Worm (Caenorhabditis elegans): Measurements from ENCODE around the gene oac-50.

Gene oac-50

DNA sequence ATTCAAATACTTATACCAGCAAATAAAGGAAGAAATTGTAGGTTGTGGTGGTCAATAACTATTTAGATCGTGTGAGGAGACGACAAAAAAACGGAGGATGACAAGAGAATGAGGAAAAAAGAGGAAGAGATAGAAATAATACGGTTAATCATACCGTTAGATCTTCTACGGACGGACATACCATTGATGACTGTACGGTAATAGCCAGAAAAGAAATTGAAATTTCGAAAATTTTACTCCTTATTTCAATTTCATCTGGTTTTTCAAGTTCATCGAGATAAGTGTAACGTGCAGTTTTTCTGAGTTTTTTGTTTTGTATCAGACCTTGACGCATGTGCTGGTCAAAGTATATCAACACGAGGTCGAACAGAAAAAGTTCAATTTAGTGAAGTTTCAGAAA, 7.4 kb downstream of the oac-50 start:
- TF ChIP-seq spr-3 (GFP tag; optimal IDR thresholded peaks at IDR 0.05) (no peak), unc-62 (GFP tag; optimal IDR thresholded peaks at IDR 0.05 in 1 of 2) (peak in 1 of 2 experiments; percentile 13), unc-62 (tag; optimal IDR thresholded peaks at IDR 0.05) (no peak), tra-1 (GFP tag; IDR thresholded peaks at IDR 0.05) (no peak), Y75B8A.6 (GFP tag; IDR thresholded peaks at IDR 0.05) (no peak)

DNA sequence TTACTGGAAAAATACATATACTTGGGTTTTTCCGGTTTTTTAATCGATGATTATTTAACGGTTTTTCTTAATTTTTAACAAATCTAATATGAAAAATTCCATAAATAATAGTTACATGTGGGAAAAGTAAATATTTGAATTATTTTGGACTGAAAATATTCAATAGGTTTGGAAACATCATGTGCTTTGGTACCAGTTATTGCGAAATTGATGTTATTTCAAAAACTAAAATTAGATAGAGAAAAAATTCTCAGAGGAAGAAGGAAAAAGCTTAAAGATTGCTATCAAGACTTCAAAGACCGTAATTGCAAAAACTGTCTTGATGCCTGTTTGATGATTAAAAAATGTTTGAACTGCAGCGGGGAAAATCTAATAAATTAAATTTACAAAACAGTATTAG, 8.3 kb downstream of the oac-50 start:
- TF ChIP-seq ceh-62 (tag; optimal IDR thresholded peaks at IDR 0.05) (no peak), unc-62 (GFP tag; optimal IDR thresholded peaks at IDR 0.05 in 1 of 2) (peak in 1 of 2 experiments; percentile 70), unc-62 (tag; optimal IDR thresholded peaks at IDR 0.05) (no peak), lim-7 (GFP tag; IDR thresholded peaks at IDR 0.05) (no peak), F37D6.2 (tag; optimal IDR thresholded peaks at IDR 0.05) (no peak)

DNA sequence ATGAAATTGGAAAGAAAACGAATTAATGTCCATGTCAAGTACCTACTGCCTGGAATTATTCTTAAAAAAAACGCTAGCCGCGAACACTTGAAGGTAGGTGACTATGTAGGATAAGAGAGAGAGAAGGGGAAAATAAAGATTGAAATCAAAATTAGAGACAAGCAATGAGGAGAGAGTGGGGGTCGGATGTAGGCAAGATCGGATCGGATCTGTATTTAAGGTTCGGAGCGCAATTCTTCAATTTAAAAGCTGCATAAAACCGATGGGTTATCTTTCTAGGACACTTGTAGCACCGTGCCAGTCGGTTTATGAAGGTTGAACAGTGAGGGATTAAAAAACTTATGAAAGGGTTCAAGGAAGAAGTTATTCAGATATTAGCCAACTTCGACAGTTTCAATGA, 10.2 kb downstream of the oac-50 start:
- TF ChIP-seq ZK546.5 (tag; optimal IDR thresholded peaks at IDR 0.05) (no peak), aha-1 (tag) (no peak), nhr-76 (tag; optimal IDR thresholded peaks at IDR 0.05) (no peak), pqm-1 (tag; optimal IDR thresholded peaks at IDR 0.05) (no peak), sdz-12 (GFP tag; optimal IDR thresholded peaks at IDR 0.05) (no peak), nhr-28 (tag; optimal IDR thresholded peaks at IDR 0.05) (no peak), pha-4 (GFP tag; IDR thresholded peaks at IDR 0.05) (no peak), pha-4 (tag; optimal IDR thresholded peaks at IDR 0.05) (no peak)

DNA sequence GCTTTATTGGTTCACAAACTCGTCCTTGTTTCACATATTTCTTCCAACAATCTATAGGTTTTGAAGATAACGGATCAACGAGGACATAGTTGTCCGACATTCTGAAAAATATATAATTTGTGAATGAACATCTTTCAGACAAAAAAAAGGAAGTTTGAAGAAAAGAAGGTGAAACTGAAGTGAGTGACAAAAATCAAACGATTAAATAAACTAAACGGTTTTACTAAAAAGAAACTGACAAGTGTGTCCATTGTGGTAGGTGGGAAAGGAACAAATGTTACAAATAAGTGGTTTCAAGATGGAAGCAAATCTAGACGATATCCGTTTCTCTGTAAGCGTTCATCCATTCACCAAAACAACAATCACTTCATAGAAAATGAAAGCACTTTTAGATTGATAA, 11.0 kb downstream of the oac-50 start, which contains the start of gene C25E10.12:
TSS of gene C25E10.12 (minus strand) at position 101 of the 400 bp plus-strand sequence.
- TF ChIP-seq mep-1 (tag; optimal IDR thresholded peaks at IDR 0.05) (no peak), ZK546.5 (tag; optimal IDR thresholded peaks at IDR 0.05) (no peak), nhr-41 (GFP tag; IDR thresholded peaks at IDR 0.05) (no peak), saeg-2 (GFP tag; IDR thresholded peaks at IDR 0.05) (no peak), D1046.2 (GFP tag; IDR thresholded peaks at IDR 0.05) (no peak), unc-62 (GFP tag; optimal IDR thresholded peaks at IDR 0.05 in 1 of 2) (no peak), unc-62 (tag; optimal IDR thresholded peaks at IDR 0.05) (no peak), nhr-28 (tag; optimal IDR thresholded peaks at IDR 0.05) (no peak), nhr-11 (tag; optimal IDR thresholded peaks at IDR 0.05) (no peak), dmd-9 (GFP tag; IDR thresholded peaks at IDR 0.05) (no peak), ama-1 (optimal IDR thresholded peaks at IDR 0.05) (no peak), mdt-29 (GFP tag; IDR thresholded peaks at IDR 0.05) (no peak), egl-43 (GFP tag; IDR thresholded peaks at IDR 0.05) (no peak), lsy-2 (tag; optimal IDR thresholded peaks at IDR 0.05) (no peak), fkh-10 (GFP tag; optimal IDR thresholded peaks at IDR 0.05) (no peak), madf-9 (GFP tag; conservative IDR thresholded peaks at IDR 0.05) (no peak), hmg-1.1 (GFP tag; IDR thresholded peaks at IDR 0.05) (no peak)

DNA sequence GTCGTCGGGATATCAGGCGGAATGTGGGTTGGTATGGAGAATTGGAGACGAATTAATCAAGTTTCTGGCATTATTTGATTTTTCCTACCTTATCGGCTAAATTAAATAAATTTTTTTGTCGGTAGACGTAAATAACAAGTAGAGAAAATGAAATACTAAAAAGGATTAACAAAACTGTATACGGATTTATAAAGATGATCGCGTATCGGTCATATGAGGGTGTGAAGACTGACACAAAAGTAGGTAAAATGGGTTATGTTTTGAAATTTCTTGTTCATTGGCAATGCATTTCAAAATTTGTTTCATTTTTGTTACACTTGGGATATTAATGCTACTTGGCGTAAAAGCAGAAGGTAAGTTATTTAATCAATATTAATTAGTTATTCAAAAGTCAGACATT, 13.9 kb downstream of the oac-50 start, which contains the start of the genes C25E10.16 and C25E10.13:
TSS of gene C25E10.16 (minus strand) at position 101 of the 400 bp plus-strand sequence.
TSS of gene C25E10.13 (plus strand) at position 256 of the 400 bp plus-strand sequence.
- TF ChIP-seq fkh-10 (GFP tag; optimal IDR thresholded peaks at IDR 0.05), result no peak
- TF ChIP-seq vab-7 (GFP tag; IDR thresholded peaks at IDR 0.05), result no peak
- no peak for TF ChIP-seq Y105C5A.15 (GFP tag; IDR thresholded peaks at IDR 0.05)
- TF ChIP-seq ces-1 (GFP tag; optimal IDR thresholded peaks at IDR 0.05), result no peak
- TF ChIP-seq tra-1 (GFP tag; IDR thresholded peaks at IDR 0.05), result no peak
- TF ChIP-seq nhr-76 (tag; optimal IDR thresholded peaks at IDR 0.05), result no peak
- no peak for TF ChIP-seq ceh-44 (GFP tag; IDR thresholded peaks at IDR 0.05)
- TF ChIP-seq hif-1 (tag; optimal IDR thresholded peaks at IDR 0.05), result no peak
- TF ChIP-seq lin-1 (GFP tag; IDR thresholded peaks at IDR 0.05), result no peak
- TF ChIP-seq nhr-41 (GFP tag; IDR thresholded peaks at IDR 0.05), result no peak
- TF ChIP-seq T26A8.4 (GFP tag; IDR thresholded peaks at IDR 0.05), result no peak
- TF ChIP-seq dpl-1 (GFP tag; optimal IDR thresholded peaks at IDR 0.05), result no peak
- TF ChIP-seq F37D6.2 (tag; optimal IDR thresholded peaks at IDR 0.05), result no peak
- no peak for TF ChIP-seq ceh-32 (tag; optimal IDR thresholded peaks at IDR 0.05; ENCODE audit: poor library complexity)
- no peak for TF ChIP-seq unc-130 (GFP tag; optimal IDR thresholded peaks at IDR 0.05)
- no peak for TF ChIP-seq nhr-77 (tag; optimal IDR thresholded peaks at IDR 0.05)
- no peak for TF ChIP-seq madf-5 (GFP tag; IDR thresholded peaks at IDR 0.05)
- TF ChIP-seq lir-3 (tag; optimal IDR thresholded peaks at IDR 0.05), result no peak
- TF ChIP-seq R02D3.7 (tag; optimal IDR thresholded peaks at IDR 0.05), result no peak
